Worm (Caenorhabditis elegans): Measurements from ENCODE around the gene C25F9.6.

C25F9.6 gene

DNA sequence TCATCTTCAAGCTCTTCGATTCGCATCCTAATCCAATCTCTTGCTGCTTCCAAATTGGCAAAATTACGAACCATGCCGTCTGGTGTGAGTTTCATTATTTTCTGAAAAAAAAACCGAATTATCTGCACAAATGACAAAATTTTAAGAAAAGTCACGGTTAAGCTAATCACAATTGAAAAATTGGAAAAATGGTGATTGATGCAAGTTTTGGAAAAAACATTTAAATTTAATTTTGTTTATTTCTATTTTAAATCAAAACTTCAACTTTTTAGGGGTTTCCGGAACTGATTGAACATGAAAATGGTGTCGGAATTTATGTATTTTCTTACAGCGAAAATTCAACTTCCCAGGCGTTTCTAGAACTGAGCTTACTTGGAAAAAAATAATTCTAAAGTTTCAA lies 2.3 kb downstream of the C25F9.6 start, which contains the start of gene C25F9.12:
C25F9.12 (minus strand) TSS at position 101 of the 400 bp plus-strand sequence.
- TF ChIP-seq klf-2 (GFP tag; conservative IDR thresholded peaks at IDR 0.05), result no peak
- no peak for TF ChIP-seq tab-1 (GFP tag; IDR thresholded peaks at IDR 0.05)
- no peak for TF ChIP-seq ref-1 (GFP tag; conservative IDR thresholded peaks at IDR 0.05)
- no peak for TF ChIP-seq ztf-23 (GFP tag; IDR thresholded peaks at IDR 0.05)
- TF ChIP-seq flt-1 (GFP tag; IDR thresholded peaks at IDR 0.05), result no peak
- no peak for TF ChIP-seq med-1 (GFP tag; optimal IDR thresholded peaks at IDR 0.05; ENCODE audit: insufficient read depth)
- no peak for TF ChIP-seq ztf-29 (GFP tag; IDR thresholded peaks at IDR 0.05)
- no peak for TF ChIP-seq T22C8.4 (GFP tag; IDR thresholded peaks at IDR 0.05)
- no peak for TF ChIP-seq cog-1 (tag; optimal IDR thresholded peaks at IDR 0.05)

DNA sequence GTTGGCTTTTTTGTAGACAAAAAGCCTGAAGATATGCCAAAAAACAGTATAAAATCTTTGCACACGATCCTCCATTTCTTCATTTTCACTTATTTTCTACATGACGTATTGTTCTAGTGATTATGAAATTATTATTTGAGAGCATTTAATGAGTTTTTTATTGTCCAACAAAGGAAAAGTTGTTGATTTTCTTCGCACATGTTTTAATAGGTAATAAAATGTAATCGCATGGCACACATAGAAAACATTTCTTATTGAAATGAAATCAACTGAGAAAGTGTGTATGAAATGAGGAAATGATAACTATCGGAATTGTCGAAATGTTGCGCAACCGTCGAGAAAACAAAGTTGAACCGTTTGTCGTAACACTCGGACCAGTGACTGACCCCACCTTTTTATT lies 3.7 kb downstream of the C25F9.6 start:
- TF ChIP-seq ztf-29 (GFP tag; IDR thresholded peaks at IDR 0.05) (no peak), flt-1 (GFP tag; IDR thresholded peaks at IDR 0.05) (no peak), klf-2 (GFP tag; conservative IDR thresholded peaks at IDR 0.05) (no peak), ref-1 (GFP tag; conservative IDR thresholded peaks at IDR 0.05) (no peak), ztf-23 (GFP tag; IDR thresholded peaks at IDR 0.05) (no peak), cog-1 (tag; optimal IDR thresholded peaks at IDR 0.05) (no peak), T22C8.4 (GFP tag; IDR thresholded peaks at IDR 0.05) (no peak)

DNA sequence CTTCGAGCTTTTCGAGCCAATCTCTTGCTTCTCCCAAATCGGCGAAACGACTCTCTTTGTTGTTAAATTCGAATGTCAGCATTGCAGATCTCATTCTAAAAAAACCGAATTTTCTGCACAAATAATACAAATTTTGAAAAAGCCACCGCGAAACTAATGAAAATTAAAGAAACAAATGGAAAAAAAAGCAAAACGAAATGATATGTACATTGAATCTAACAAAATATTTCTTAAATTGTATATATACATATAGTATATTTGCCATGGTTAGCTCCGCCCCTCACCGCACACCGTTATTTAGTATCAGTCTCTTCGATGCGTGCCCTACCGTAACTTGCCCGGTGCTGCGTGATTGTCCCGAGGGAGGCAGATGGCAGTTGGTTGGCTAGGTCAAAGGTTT lies 4.5 kb downstream of the C25F9.6 start, which contains the start of gene srw-86:
srw-86 (minus strand) TSS at position 101 of the 400 bp plus-strand sequence.
- no peak for TF ChIP-seq med-1 (GFP tag; optimal IDR thresholded peaks at IDR 0.05; ENCODE audit: insufficient read depth)
- TF ChIP-seq ztf-23 (GFP tag; IDR thresholded peaks at IDR 0.05), result no peak

DNA sequence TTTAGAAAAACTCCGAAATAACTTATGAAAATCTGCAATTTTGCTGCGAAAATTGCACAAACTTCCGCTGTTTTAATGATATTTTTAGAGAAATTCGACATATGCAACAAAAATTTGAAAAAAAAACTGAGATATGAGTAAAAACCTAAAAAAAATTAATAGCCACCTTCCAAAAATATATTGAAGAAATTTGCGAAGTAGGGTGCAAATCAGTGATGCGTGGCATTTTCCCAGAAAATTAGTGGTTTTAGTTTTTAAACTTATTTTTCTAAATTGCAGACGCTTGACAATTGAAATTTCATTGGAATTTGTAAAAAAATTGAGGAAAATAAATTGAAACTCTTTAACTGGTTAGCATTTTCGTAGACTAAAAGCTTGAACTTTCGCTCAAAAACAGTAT lies 6.2 kb downstream of the C25F9.6 start, which contains the start of gene C25F9.13:
C25F9.13 (minus strand) TSS at position 101 of the 400 bp plus-strand sequence.
- no peak for TF ChIP-seq tab-1 (GFP tag; IDR thresholded peaks at IDR 0.05)
- TF ChIP-seq ztf-23 (GFP tag; IDR thresholded peaks at IDR 0.05), result no peak
- TF ChIP-seq klf-2 (GFP tag; conservative IDR thresholded peaks at IDR 0.05), result no peak
- no peak for TF ChIP-seq flt-1 (GFP tag; IDR thresholded peaks at IDR 0.05)
- TF ChIP-seq cog-1 (tag; optimal IDR thresholded peaks at IDR 0.05), result no peak
- TF ChIP-seq T22C8.4 (GFP tag; IDR thresholded peaks at IDR 0.05), result no peak
- TF ChIP-seq med-1 (GFP tag; optimal IDR thresholded peaks at IDR 0.05; ENCODE audit: insufficient read depth), result no peak
- TF ChIP-seq ztf-29 (GFP tag; IDR thresholded peaks at IDR 0.05), result no peak

DNA sequence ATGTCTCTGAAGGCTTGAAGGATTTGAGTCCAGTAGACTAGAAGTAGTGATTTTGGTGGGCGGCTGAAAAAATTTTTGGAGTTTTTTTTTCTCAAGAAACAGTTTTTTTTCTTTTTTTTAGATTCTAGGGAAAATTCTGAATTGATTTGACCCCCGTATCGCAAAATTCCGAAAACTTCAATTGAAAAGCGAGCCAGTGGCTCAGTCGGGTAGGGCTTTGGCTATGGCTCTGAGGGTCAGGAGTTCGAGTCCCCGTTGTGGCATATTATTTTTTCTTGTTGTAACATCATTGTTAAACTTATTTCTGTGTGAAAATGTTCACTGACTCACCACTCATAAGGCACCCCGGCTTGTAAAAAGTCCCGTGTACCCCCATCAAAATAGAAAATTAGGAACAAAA lies 6.7 kb downstream of the C25F9.6 start:
- TF ChIP-seq ztf-29 (GFP tag; IDR thresholded peaks at IDR 0.05), result no peak
- TF ChIP-seq tab-1 (GFP tag; IDR thresholded peaks at IDR 0.05), result no peak
- no peak for TF ChIP-seq ztf-23 (GFP tag; IDR thresholded peaks at IDR 0.05)

DNA sequence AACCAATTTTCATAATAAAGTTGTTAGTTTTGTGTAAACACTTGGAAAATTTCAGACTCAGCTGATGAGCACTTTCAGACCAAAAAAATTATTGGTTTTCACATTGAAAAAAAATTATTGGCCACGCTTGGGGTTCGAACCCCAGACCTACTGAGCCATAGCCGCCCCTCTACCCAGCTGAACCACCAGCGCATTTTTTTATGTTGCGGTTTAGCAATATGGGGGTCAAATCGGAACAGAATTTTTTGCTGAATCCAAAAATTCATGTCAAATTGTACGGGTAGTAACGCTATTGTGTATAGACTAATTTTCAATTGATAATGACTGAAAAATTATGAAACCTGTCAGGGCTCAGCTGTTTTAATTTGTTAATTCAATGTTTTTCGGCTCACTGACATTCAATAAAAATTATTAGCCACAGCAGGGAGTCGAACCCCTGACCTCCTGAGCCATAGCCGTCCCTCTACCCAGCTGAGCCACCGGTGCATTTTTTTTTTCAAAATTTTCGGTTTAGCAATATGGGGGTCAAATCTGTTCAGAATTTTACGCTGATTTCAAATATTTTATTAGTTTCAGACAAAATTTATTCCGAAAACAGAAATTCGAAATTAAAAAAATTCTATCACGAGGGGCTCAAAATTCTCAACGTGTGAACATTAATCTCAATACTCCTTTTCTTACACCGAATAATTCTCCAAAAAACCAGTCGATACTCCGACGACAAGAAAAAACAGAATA lies 8.4 kb downstream of the C25F9.6 start:
- TF ChIP-seq ztf-23 (GFP tag; IDR thresholded peaks at IDR 0.05) (no peak), ztf-29 (GFP tag; IDR thresholded peaks at IDR 0.05) (no peak), klf-2 (GFP tag; conservative IDR thresholded peaks at IDR 0.05) (no peak), med-1 (GFP tag; optimal IDR thresholded peaks at IDR 0.05; ENCODE audit: insufficient read depth) (no peak), T22C8.4 (GFP tag; IDR thresholded peaks at IDR 0.05) (no peak), cog-1 (tag; optimal IDR thresholded peaks at IDR 0.05) (no peak), tab-1 (GFP tag; IDR thresholded peaks at IDR 0.05) (no peak), ref-1 (GFP tag; conservative IDR thresholded peaks at IDR 0.05) (no peak), flt-1 (GFP tag; IDR thresholded peaks at IDR 0.05) (no peak)

DNA sequence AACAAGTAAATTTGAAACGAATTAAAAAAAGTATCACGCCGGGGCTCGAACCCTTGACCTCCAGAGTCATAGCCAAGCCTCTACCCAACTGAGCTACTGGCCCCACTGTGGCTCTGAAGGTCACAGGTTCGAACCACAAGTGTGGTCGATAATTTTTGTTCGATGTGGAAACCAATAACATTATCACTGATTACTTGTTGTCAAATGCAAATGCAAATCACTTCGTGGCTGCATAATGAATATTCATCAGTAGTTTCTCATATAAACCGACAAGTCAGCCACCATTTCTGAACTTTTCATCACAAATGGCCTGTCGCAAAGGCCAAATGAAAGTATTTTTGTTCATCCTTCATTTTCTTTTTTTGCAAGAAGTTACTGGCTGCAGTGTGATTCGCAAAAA lies 10.4 kb downstream of the C25F9.6 start, which contains the start of gene C25F9.8:
C25F9.8 (plus strand) TSS at position 301 of the 400 bp plus-strand sequence.
- TF ChIP-seq T22C8.4 (GFP tag; IDR thresholded peaks at IDR 0.05) (no peak), ztf-23 (GFP tag; IDR thresholded peaks at IDR 0.05) (no peak), flt-1 (GFP tag; IDR thresholded peaks at IDR 0.05) (no peak), cog-1 (tag; optimal IDR thresholded peaks at IDR 0.05) (no peak), ztf-29 (GFP tag; IDR thresholded peaks at IDR 0.05) (no peak), ref-1 (GFP tag; conservative IDR thresholded peaks at IDR 0.05) (no peak), klf-2 (GFP tag; conservative IDR thresholded peaks at IDR 0.05) (no peak), med-1 (GFP tag; optimal IDR thresholded peaks at IDR 0.05; ENCODE audit: insufficient read depth) (no peak), tab-1 (GFP tag; IDR thresholded peaks at IDR 0.05) (no peak)

DNA sequence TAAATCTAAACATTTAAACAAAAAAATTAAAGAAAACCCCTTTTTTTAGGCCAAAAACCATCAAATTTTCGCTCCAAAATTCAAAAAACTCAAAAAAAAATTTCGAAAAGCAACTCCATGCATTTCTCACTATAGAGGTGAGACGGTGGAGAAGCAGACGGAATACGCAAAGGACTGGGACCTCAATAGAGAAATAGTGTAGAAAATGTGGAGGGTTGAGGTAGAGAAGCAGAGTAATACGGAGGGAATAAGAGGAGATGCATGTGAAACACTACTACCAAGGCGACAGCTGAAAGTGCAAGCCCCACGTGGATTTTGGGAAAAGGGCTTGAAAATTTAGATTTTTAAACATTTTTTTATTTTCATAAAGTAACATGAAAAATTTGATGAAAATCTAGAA lies 13.9 kb downstream of the C25F9.6 start:
- TF ChIP-seq med-1 (GFP tag; optimal IDR thresholded peaks at IDR 0.05; ENCODE audit: insufficient read depth) (no peak), klf-2 (GFP tag; conservative IDR thresholded peaks at IDR 0.05) (no peak), ztf-23 (GFP tag; IDR thresholded peaks at IDR 0.05) (no peak), flt-1 (GFP tag; IDR thresholded peaks at IDR 0.05) (no peak), ztf-29 (GFP tag; IDR thresholded peaks at IDR 0.05) (no peak), cog-1 (tag; optimal IDR thresholded peaks at IDR 0.05) (no peak), ref-1 (GFP tag; conservative IDR thresholded peaks at IDR 0.05) (no peak), tab-1 (GFP tag; IDR thresholded peaks at IDR 0.05) (no peak), T22C8.4 (GFP tag; IDR thresholded peaks at IDR 0.05) (no peak)

DNA sequence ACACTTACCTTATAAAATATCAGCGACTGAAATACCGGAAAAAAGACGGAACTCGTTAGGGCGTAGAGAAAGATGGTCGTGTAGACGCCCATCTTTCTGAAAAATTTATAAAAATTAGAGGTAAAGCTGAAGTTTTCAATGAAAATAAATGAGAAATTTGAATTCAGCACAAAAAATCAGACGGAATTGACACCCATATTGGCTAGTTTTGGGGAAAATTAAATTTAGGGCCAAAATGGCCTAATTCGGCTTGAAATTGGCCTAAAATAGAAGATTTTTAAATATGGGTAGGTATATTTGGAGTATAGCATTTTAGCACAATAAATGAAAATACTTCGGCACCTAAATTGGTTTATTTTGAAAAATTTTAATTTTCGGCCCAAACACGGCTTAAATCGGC lies 15.1 kb downstream of the C25F9.6 start, which contains the start of gene slcr-46.2:
slcr-46.2 (minus strand) TSS at position 101 of the 400 bp plus-strand sequence.
- no peak for TF ChIP-seq T22C8.4 (GFP tag; IDR thresholded peaks at IDR 0.05)
- no peak for TF ChIP-seq ztf-29 (GFP tag; IDR thresholded peaks at IDR 0.05)
- no peak for TF ChIP-seq med-1 (GFP tag; optimal IDR thresholded peaks at IDR 0.05; ENCODE audit: insufficient read depth)
- TF ChIP-seq tab-1 (GFP tag; IDR thresholded peaks at IDR 0.05), result no peak
- TF ChIP-seq flt-1 (GFP tag; IDR thresholded peaks at IDR 0.05), result no peak
- TF ChIP-seq ztf-23 (GFP tag; IDR thresholded peaks at IDR 0.05), result no peak
- no peak for TF ChIP-seq klf-2 (GFP tag; conservative IDR thresholded peaks at IDR 0.05)
- no peak for TF ChIP-seq cog-1 (tag; optimal IDR thresholded peaks at IDR 0.05)

DNA sequence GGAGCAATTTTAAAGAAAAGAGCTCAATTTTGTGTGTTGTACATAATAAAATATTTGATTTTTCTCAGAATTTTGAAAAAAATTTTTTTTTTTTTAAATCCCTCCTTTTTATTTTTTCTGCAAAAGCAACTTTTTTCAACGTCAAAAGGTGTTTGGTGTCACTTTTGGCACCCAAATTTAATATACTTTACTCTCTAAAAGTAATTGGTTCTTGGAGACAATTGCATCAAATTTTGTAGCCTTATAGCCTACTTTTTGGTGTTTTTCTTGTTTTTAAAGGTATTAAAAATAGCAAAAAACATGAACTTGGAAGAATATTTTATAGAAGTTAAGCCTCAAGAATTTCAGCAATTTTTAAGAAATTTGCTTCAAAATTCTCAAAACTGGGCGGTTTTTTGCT lies 24.2 kb downstream of the C25F9.6 start, which contains the start of gene srw-84:
srw-84 (plus strand) TSS at position 301 of the 400 bp plus-strand sequence.
- no peak for TF ChIP-seq ref-1 (GFP tag; conservative IDR thresholded peaks at IDR 0.05)
- no peak for TF ChIP-seq T22C8.4 (GFP tag; IDR thresholded peaks at IDR 0.05)
- no peak for TF ChIP-seq ztf-23 (GFP tag; IDR thresholded peaks at IDR 0.05)
- no peak for TF ChIP-seq klf-2 (GFP tag; conservative IDR thresholded peaks at IDR 0.05)
- no peak for TF ChIP-seq ztf-29 (GFP tag; IDR thresholded peaks at IDR 0.05)
- TF ChIP-seq flt-1 (GFP tag; IDR thresholded peaks at IDR 0.05), result no peak
- no peak for TF ChIP-seq tab-1 (GFP tag; IDR thresholded peaks at IDR 0.05)
- no peak for TF ChIP-seq med-1 (GFP tag; optimal IDR thresholded peaks at IDR 0.05; ENCODE audit: insufficient read depth)
